Worm (Caenorhabditis elegans) whole organism, L4/young adult: ENCODE data around the gene sec-61.G.

ENCODE experiments used
- W03F9.2 ChIP-seq: fragments of 150-350 bp; optimal IDR thresholded peaks from 2 replicates; lab custom pipeline; 2014; ENCODE audit warnings: missing biosample characterization, missing genetic modification characterization
- dao-5 ChIP-seq: sonication (generic microtip); optimal IDR thresholded peaks from 2 replicates; lab custom pipeline; 2016; ENCODE audit warnings: missing genotype, missing genetic modification characterization, moderate library complexity, missing compliant biosample characterization

- no peak for TF ChIP-seq dao-5 (tag; lab: Kevin White, UChicago)
- no peak for TF ChIP-seq W03F9.2 (tag; lab: Kevin White, UChicago)
Measured at ce11 chrV:10870050-10870449, 26.9 kb downstream of the sec-61.G start.
